Worm (Caenorhabditis elegans): Measurements from ENCODE around the gene pxd-1.

pxd-1 gene

ce11 chrIII:4012036-4012435, 6.1 kb downstream of the pxd-1 start, which contains the start of gene C36E8.4:
Gene C36E8.4, plus strand, starts transcription at chrIII:4012336.
- TF ChIP-seq lin-13 (tag; optimal IDR thresholded peaks at IDR 0.05): no peak
- no peak for TF ChIP-seq unc-62 (GFP tag; optimal IDR thresholded peaks at IDR 0.05)
- no peak for TF ChIP-seq zip-8 (tag; optimal IDR thresholded peaks at IDR 0.05)
- no peak for TF ChIP-seq ztf-11 (tag; optimal IDR thresholded peaks at IDR 0.05)
- TF ChIP-seq cnd-1 (tag; optimal IDR thresholded peaks at IDR 0.05): no peak
- no peak for TF ChIP-seq mab-5 (tag; optimal IDR thresholded peaks at IDR 0.05)
- TF ChIP-seq drap-1 (GFP tag; optimal IDR thresholded peaks at IDR 0.05): no peak

ce11 chrIII:4013061-4013460, 7.1 kb downstream of the pxd-1 start:
- TF ChIP-seq unc-62 (GFP tag; optimal IDR thresholded peaks at IDR 0.05): no peak
- TF ChIP-seq blmp-1 (tag; optimal IDR thresholded peaks at IDR 0.05): no peak
- no peak for TF ChIP-seq hlh-1 (tag; optimal IDR thresholded peaks at IDR 0.05)
- no peak for TF ChIP-seq pha-4 (tag; optimal IDR thresholded peaks at IDR 0.05)
- TF ChIP-seq mab-5 (tag; optimal IDR thresholded peaks at IDR 0.05): no peak
- TF ChIP-seq ham-2 (GFP tag; optimal IDR thresholded peaks at IDR 0.05): no peak
- TF ChIP-seq nhr-76 (tag; optimal IDR thresholded peaks at IDR 0.05): no peak
- TF ChIP-seq elt-1 (tag; optimal IDR thresholded peaks at IDR 0.05; ENCODE audit: borderline replicate concordance, insufficient read depth): no peak
- no peak for TF ChIP-seq mep-1 (tag; optimal IDR thresholded peaks at IDR 0.05)
- no peak for TF ChIP-seq ztf-11 (tag; optimal IDR thresholded peaks at IDR 0.05)
- TF ChIP-seq lsy-2 (tag; optimal IDR thresholded peaks at IDR 0.05): no peak
- TF ChIP-seq nhr-2 (tag; optimal IDR thresholded peaks at IDR 0.05): no peak
- TF ChIP-seq flh-1 (GFP tag; optimal IDR thresholded peaks at IDR 0.05): no peak
- no peak for TF ChIP-seq ceh-43 (GFP tag; optimal IDR thresholded peaks at IDR 0.05)
- TF ChIP-seq nhr-12 (tag; optimal IDR thresholded peaks at IDR 0.05): no peak
- no peak for TF ChIP-seq lin-32 (GFP tag; optimal IDR thresholded peaks at IDR 0.05)
- no peak for TF ChIP-seq unc-120 (tag; optimal IDR thresholded peaks at IDR 0.05; ENCODE audit: poor library complexity, severe bottlenecking)
- no peak for TF ChIP-seq drap-1 (GFP tag; optimal IDR thresholded peaks at IDR 0.05)
- no peak for TF ChIP-seq lin-13 (tag; optimal IDR thresholded peaks at IDR 0.05)

- TF ChIP-seq elt-3 (tag; optimal IDR thresholded peaks at IDR 0.05) (no peak), ham-2 (GFP tag; optimal IDR thresholded peaks at IDR 0.05) (no peak), snpc-4 (tag; optimal IDR thresholded peaks at IDR 0.05) (no peak), ceh-83 (GFP tag; optimal IDR thresholded peaks at IDR 0.05) (no peak), M03D4.4 (tag; optimal IDR thresholded peaks at IDR 0.05) (no peak), nhr-2 (tag; optimal IDR thresholded peaks at IDR 0.05) (no peak), lin-32 (GFP tag; optimal IDR thresholded peaks at IDR 0.05) (no peak), unc-39 (tag; optimal IDR thresholded peaks at IDR 0.05) (no peak), cnd-1 (tag; optimal IDR thresholded peaks at IDR 0.05) (no peak), flh-1 (GFP tag; optimal IDR thresholded peaks at IDR 0.05) (no peak), nhr-12 (tag; optimal IDR thresholded peaks at IDR 0.05) (no peak), bed-3 (GFP tag; optimal IDR thresholded peaks at IDR 0.05) (no peak), sem-2 (GFP tag; optimal IDR thresholded peaks at IDR 0.05) (no peak)
Measured at ce11 chrIII:4015382-4015986, 9.5 kb downstream of the pxd-1 start.

ce11 chrIII:4017527-4017926, 11.6 kb downstream of the pxd-1 start, which contains the start of gene tbb-2:
Gene tbb-2, minus strand, starts transcription at chrIII:4017627.
- TF ChIP-seq mab-5 (tag; optimal IDR thresholded peaks at IDR 0.05) (no peak), nhr-237 (tag; optimal IDR thresholded peaks at IDR 0.05) (no peak), unc-62 (GFP tag; optimal IDR thresholded peaks at IDR 0.05) (no peak), zip-8 (tag; optimal IDR thresholded peaks at IDR 0.05) (no peak), cnd-1 (tag; optimal IDR thresholded peaks at IDR 0.05) (no peak), elt-1 (tag; optimal IDR thresholded peaks at IDR 0.05; ENCODE audit: borderline replicate concordance, insufficient read depth) (no peak), hlh-1 (tag; optimal IDR thresholded peaks at IDR 0.05) (no peak), M03D4.4 (tag; optimal IDR thresholded peaks at IDR 0.05) (no peak), ceh-39 (tag; optimal IDR thresholded peaks at IDR 0.05) (no peak), nhr-12 (tag; optimal IDR thresholded peaks at IDR 0.05) (no peak), elt-3 (tag; optimal IDR thresholded peaks at IDR 0.05) (no peak), nhr-28 (tag; optimal IDR thresholded peaks at IDR 0.05) (no peak), flh-1 (GFP tag; optimal IDR thresholded peaks at IDR 0.05) (no peak), nhr-2 (tag; optimal IDR thresholded peaks at IDR 0.05) (no peak), lin-32 (GFP tag; optimal IDR thresholded peaks at IDR 0.05) (no peak), bed-3 (GFP tag; optimal IDR thresholded peaks at IDR 0.05) (no peak), ceh-83 (GFP tag; optimal IDR thresholded peaks at IDR 0.05) (no peak), ztf-11 (tag; optimal IDR thresholded peaks at IDR 0.05) (no peak), ceh-43 (GFP tag; optimal IDR thresholded peaks at IDR 0.05) (no peak), mep-1 (tag; optimal IDR thresholded peaks at IDR 0.05) (no peak)
